Worm (Caenorhabditis elegans): ENCODE measurements around the gene C18H7.1.

DNA sequence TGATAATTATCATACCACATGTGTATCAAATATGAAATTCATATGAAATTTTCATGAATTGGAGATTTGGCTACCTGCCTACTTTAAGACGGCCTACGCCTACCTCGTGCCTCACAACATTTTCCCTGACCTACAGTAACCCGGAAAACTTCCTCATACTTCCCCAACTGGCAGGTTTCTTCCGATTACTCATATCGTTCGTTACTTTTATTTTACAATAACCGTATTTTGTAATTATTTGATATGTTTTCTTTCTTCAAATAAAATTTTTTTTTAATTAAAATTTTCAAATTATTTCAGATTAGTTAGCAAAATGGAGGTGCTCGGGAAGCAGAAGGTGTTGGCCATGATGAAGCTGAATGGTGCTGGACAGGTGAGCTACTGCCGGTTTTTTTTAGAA, 11.9 kb downstream of the C18H7.1 start, which contains the start of gene nhr-76:
- TF ChIP-seq pha-4 (tag; optimal IDR thresholded peaks at IDR 0.05): no peak
- TF ChIP-seq unc-62 (GFP tag; optimal IDR thresholded peaks at IDR 0.05): no peak
- TF ChIP-seq snpc-4 (tag; optimal IDR thresholded peaks at IDR 0.05): no peak
- TF ChIP-seq elt-1 (tag; optimal IDR thresholded peaks at IDR 0.05; ENCODE audit: borderline replicate concordance, insufficient read depth): no peak
- no peak for TF ChIP-seq unc-39 (tag; optimal IDR thresholded peaks at IDR 0.05)
- no peak for TF ChIP-seq hlh-1 (tag; optimal IDR thresholded peaks at IDR 0.05)
- TF ChIP-seq lin-13 (tag; optimal IDR thresholded peaks at IDR 0.05): no peak
- no peak for TF ChIP-seq ztf-11 (tag; optimal IDR thresholded peaks at IDR 0.05)
- no peak for TF ChIP-seq nhr-12 (tag; optimal IDR thresholded peaks at IDR 0.05)
- TF ChIP-seq nhr-76 (tag; optimal IDR thresholded peaks at IDR 0.05): no peak

All from whole organism, mixed stage, embryonic.